Worm (Caenorhabditis elegans) whole organism, young adult: Measurements from ENCODE around the gene rsp-6.

Source experiments
- B0261.1 ChIP-seq: sonication (generic microtip); optimal IDR thresholded peaks from 2 replicates; lab custom pipeline; 2016; ENCODE audit warnings: mild to moderate bottlenecking, missing genetic modification characterization, moderate library complexity, missing compliant biosample characterization
- B0336.3 ChIP-seq: fragments of 200-800 bp; sonication (Bioruptor generic); IDR thresholded peaks from 2 replicates; pipeline ENCODE4 v1.3.6; 2022; ENCODE audit warnings: missing genetic modification characterization, missing compliant biosample characterization
- ama-1 ChIP-seq, 3 experiments: fragments of 150-350 bp in 1 of 3; sonication (generic microtip) in 2 of 3; optimal IDR thresholded peaks; 2 replicates each; lab custom pipeline; 2014 to 2018; ENCODE audit warnings: missing biosample characterization in 2 of 3, missing genetic modification characterization in 2 of 3, missing genetic modification reagents in 2 of 3
- bed-1 ChIP-seq: fragments of 200-800 bp; sonication (Bioruptor generic); IDR thresholded peaks from 2 replicates; pipeline ENCODE4 v1.3.6; 2022; ENCODE audit warnings: missing genetic modification reagents, missing genetic modification characterization, missing compliant biosample characterization
- dpl-1 ChIP-seq: fragments of 150-350 bp; optimal IDR thresholded peaks from 2 replicates; lab custom pipeline; 2014; ENCODE audit warnings: missing biosample characterization, missing genetic modification reagents, missing genetic modification characterization
- efl-1 ChIP-seq: fragments of 150-350 bp; optimal IDR thresholded peaks from 2 replicates; lab custom pipeline; 2014; ENCODE audit warnings: missing biosample characterization, missing genetic modification reagents, missing genetic modification characterization
- him-1 ChIP-seq: sonication (generic microtip); optimal IDR thresholded peaks from 2 replicates; lab custom pipeline; 2016; ENCODE audit warnings: missing genotype, missing genetic modification reagents, missing genetic modification characterization, missing compliant biosample characterization
- hlh-26 ChIP-seq: fragments of 200-800 bp; sonication (Bioruptor generic); conservative IDR thresholded peaks from 2 replicates; pipeline ENCODE4 v1.3.6; 2022; ENCODE audit warnings: missing genetic modification reagents, missing genetic modification characterization, missing compliant biosample characterization
- lin-26 ChIP-seq: fragments of 200-800 bp; sonication (Bioruptor generic); IDR thresholded peaks from 2 replicates; pipeline ENCODE4 v1.3.6; 2022; ENCODE audit warnings: missing genetic modification reagents, missing genetic modification characterization, missing compliant biosample characterization
- mcd-1 ChIP-seq: fragments of 200-800 bp; sonication (Bioruptor generic); IDR thresholded peaks from 2 replicates; pipeline ENCODE4 v1.3.6; 2022; ENCODE audit warnings: missing genetic modification reagents, missing genetic modification characterization, missing compliant biosample characterization
- sdz-38 ChIP-seq: sonication (generic microtip); optimal IDR thresholded peaks from 2 replicates; lab custom pipeline; 2016; ENCODE audit warnings: missing genotype, missing genetic modification characterization, missing compliant biosample characterization
- snpc-4 ChIP-seq, 5 experiments: fragments of 150-350 bp in 1 of 5; sonication (generic microtip) in 4 of 5; optimal IDR thresholded peaks; 2 replicates each; lab custom pipeline; 2014 to 2018; ENCODE audit warnings: missing genetic modification characterization in 5 of 5, missing biosample characterization in 3 of 5, antibody characterized with exemption in 2 of 5, mild to moderate bottlenecking in 2 of 5, missing compliant biosample characterization in 2 of 5, missing genotype in 2 of 5, moderate library complexity in 2 of 5, missing genetic modification reagents in 1 of 5
- tbx-9 ChIP-seq: sonication (generic microtip); optimal IDR thresholded peaks from 2 replicates; lab custom pipeline; 2016; ENCODE audit warnings: borderline replicate concordance, missing genetic modification characterization, inconsistent platforms, missing compliant biosample characterization

DNA sequence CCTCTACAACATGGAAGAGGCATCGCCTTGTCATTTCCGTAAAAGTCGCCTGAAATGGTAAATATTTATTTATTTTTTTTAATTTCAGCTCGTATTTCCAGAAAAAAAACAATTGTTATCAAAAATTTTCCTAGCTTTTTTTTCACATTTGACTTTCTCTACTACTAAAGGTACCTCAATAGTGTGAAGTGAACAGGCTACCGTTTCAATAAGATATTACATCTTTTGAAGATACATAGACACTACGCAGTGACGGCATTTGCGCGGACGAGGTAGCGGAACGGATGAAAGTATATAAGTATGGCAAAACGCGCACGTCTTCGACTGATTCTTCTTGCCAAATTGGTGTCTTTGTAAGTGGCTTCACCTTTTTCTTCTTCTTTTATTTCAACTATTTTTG, 37.9 kb downstream of the rsp-6 start, which contains the start of gene col-14:
- TF ChIP-seq bed-1 (GFP tag; lab: Robert Waterston, UW) (no peak), ama-1 (optimal IDR thresholded peaks at IDR 0.05; lab: Kevin White, UChicago) (no peak), ama-1 (GFP tag; optimal IDR thresholded peaks at IDR 0.05; lab: Kevin White, UChicago) (no peak), lin-26 (GFP tag; lab: Robert Waterston, UW) (no peak), B0336.3 (GFP tag; lab: Robert Waterston, UW) (no peak), tbx-9 (tag; lab: Kevin White, UChicago) (no peak), mcd-1 (no peak), B0261.1 (no peak), efl-1 (GFP tag; lab: Kevin White, UChicago) (no peak), snpc-4 (GFP tag; optimal IDR thresholded peaks at IDR 0.05; lab: Kevin White, UChicago) (no peak), snpc-4 (tag; optimal IDR thresholded peaks at IDR 0.05; lab: Kevin White, UChicago) (no peak), him-1 (tag; lab: Kevin White, UChicago) (no peak), hlh-26 (GFP tag; lab: Robert Waterston, UW) (no peak), sdz-38 (tag; lab: Kevin White, UChicago) (no peak), dpl-1 (no peak)
